Worm (Caenorhabditis elegans) whole organism, late embryonic: ENCODE measurements around the gene ncs-5.

Experiments
- ceh-22 ChIP-seq: sonication (generic microtip); optimal IDR thresholded peaks from 2 replicates; lab custom pipeline; 2017; ENCODE audit warnings: missing biosample characterization, missing genetic modification characterization
- ets-4 ChIP-seq: sonication (generic microtip); optimal IDR thresholded peaks from 2 replicates; lab custom pipeline; 2016; ENCODE audit warnings: missing genetic modification characterization, missing compliant biosample characterization
- hlh-6 ChIP-seq: sonication (generic microtip); optimal IDR thresholded peaks from 2 replicates; lab custom pipeline; 2016; ENCODE audit warnings: missing genotype, missing genetic modification characterization, missing compliant biosample characterization
- pag-3 ChIP-seq: sonication (generic microtip); optimal IDR thresholded peaks from 2 replicates; lab custom pipeline; 2016; ENCODE audit warnings: missing compliant biosample characterization, missing genetic modification characterization, borderline replicate concordance
- pat-9 ChIP-seq: fragments of 200-800 bp; sonication (Bioruptor generic); optimal IDR thresholded peaks from 2 replicates; lab custom pipeline; 2018; ENCODE audit warnings: mild to moderate bottlenecking, missing genetic modification characterization, moderate library complexity, missing compliant biosample characterization
- sox-4 ChIP-seq: sonication (generic microtip); optimal IDR thresholded peaks from 2 replicates; lab custom pipeline; 2017; ENCODE audit warnings: mild to moderate bottlenecking, missing genetic modification characterization, inconsistent platforms, missing compliant biosample characterization

DNA sequence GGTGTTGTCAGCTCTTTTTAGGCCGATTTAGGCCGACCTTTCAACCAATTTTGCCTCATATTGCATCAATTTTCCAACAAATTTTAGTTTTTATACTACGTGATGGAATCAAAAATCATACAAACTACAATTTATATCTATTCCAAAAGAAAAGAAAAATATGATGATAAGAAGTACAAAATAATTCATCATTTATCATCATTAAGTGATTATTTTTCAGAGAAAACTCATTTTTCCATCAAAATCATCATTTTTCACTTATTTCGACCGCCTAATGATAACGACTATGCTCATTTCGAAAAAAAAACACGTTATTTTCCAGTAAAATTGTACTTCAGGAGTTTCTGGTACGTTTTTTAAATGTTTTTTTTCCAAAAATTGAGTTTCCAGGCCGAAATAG is 35.2 kb downstream of the ncs-5 start:
- TF ChIP-seq ets-4 (tag; lab: Kevin White, UChicago) (no peak), ceh-22 (tag; lab: Kevin White, UChicago) (no peak), sox-4 (no peak), hlh-6 (tag; lab: Kevin White, UChicago) (no peak), pat-9 (tag; lab: Kevin White, UChicago) (no peak), pag-3 (no peak)
